Worm (Caenorhabditis elegans) whole organism, L2 larva: ENCODE data around the gene ztf-1.

ENCODE experiments used
- C34F6.9 ChIP-seq: fragments of 150-350 bp; optimal IDR thresholded peaks from 2 replicates; lab custom pipeline; 2014; ENCODE audit warnings: missing biosample characterization, missing genetic modification characterization
- F13H6.1 ChIP-seq: sonication (generic microtip); optimal IDR thresholded peaks from 2 replicates; lab custom pipeline; 2016; ENCODE audit warnings: missing genetic modification characterization, missing compliant biosample characterization
- alr-1 ChIP-seq: fragments of 150-350 bp; optimal IDR thresholded peaks from 2 replicates; lab custom pipeline; 2014; ENCODE audit warnings: missing biosample characterization, missing genetic modification characterization
- blmp-1 ChIP-seq: sonication (generic microtip); optimal IDR thresholded peaks from 2 replicates; lab custom pipeline; 2017; ENCODE audit warnings: missing genetic modification characterization, mild to moderate bottlenecking, missing compliant biosample characterization, antibody characterized with exemption, moderate library complexity; ENCODE audit not compliant: insufficient read depth
- crh-2 ChIP-seq: sonication (generic microtip); optimal IDR thresholded peaks from 2 replicates; lab custom pipeline; 2017; ENCODE audit warnings: missing biosample characterization, missing genetic modification characterization
- dmd-4 ChIP-seq: sonication (generic microtip); optimal IDR thresholded peaks from 2 replicates; lab custom pipeline; 2017; ENCODE audit warnings: missing biosample characterization, missing genetic modification characterization
- fos-1 ChIP-seq: fragments of 150-350 bp; optimal IDR thresholded peaks from 2 replicates; lab custom pipeline; 2014; ENCODE audit warnings: missing biosample characterization, missing genetic modification characterization
- gmeb-1 ChIP-seq: fragments of 150-350 bp; optimal IDR thresholded peaks from 2 replicates; lab custom pipeline; 2014; ENCODE audit warnings: missing biosample characterization, missing genetic modification characterization
- lin-39 ChIP-seq: fragments of 150-350 bp; optimal IDR thresholded peaks from 2 replicates; lab custom pipeline; 2014; ENCODE audit warnings: missing biosample characterization, missing genetic modification reagents, missing genetic modification characterization
- lsy-2 ChIP-seq, 2 experiments: fragments of 150-350 bp in 1 of 2; sonication (generic microtip) in 1 of 2; optimal IDR thresholded peaks; 2 replicates each; lab custom pipeline; 2014 to 2017; ENCODE audit warnings: missing biosample characterization in 2 of 2, missing genetic modification characterization in 2 of 2
- mab-5 ChIP-seq: fragments of 150-350 bp; optimal IDR thresholded peaks from 2 replicates; lab custom pipeline; 2014; ENCODE audit warnings: missing biosample characterization, missing genetic modification characterization
- mdl-1 ChIP-seq, 2 experiments: fragments of 150-350 bp in 1 of 2; sonication (generic microtip) in 1 of 2; optimal IDR thresholded peaks; 2 replicates each; lab custom pipeline; 2017; ENCODE audit warnings: missing biosample characterization in 2 of 2, missing genetic modification characterization in 2 of 2
- nhr-10 ChIP-seq: sonication (generic microtip); optimal IDR thresholded peaks from 2 replicates; lab custom pipeline; 2017; ENCODE audit warnings: missing biosample characterization, missing genetic modification characterization
- nhr-11 ChIP-seq: fragments of 150-350 bp; optimal IDR thresholded peaks from 2 replicates; lab custom pipeline; 2014; ENCODE audit warnings: missing biosample characterization, missing genetic modification characterization
- nhr-129 ChIP-seq: fragments of 150-350 bp; optimal IDR thresholded peaks from 2 replicates; lab custom pipeline; 2014; ENCODE audit warnings: missing biosample characterization, missing genetic modification characterization
- nhr-21 ChIP-seq: fragments of 150-350 bp; optimal IDR thresholded peaks from 2 replicates; lab custom pipeline; 2014; ENCODE audit warnings: missing biosample characterization, missing genetic modification characterization
- nhr-23 ChIP-seq: fragments of 150-350 bp; optimal IDR thresholded peaks from 2 replicates; lab custom pipeline; 2014; ENCODE audit warnings: missing biosample characterization, missing genetic modification reagents, missing genetic modification characterization
- nhr-237 ChIP-seq: fragments of 150-350 bp; optimal IDR thresholded peaks from 2 replicates; lab custom pipeline; 2014; ENCODE audit warnings: missing biosample characterization, missing genetic modification characterization
- nhr-25 ChIP-seq: fragments of 150-350 bp; sonication (generic microtip); optimal IDR thresholded peaks from 3 replicates; lab custom pipeline; 2014; ENCODE audit warnings: missing biosample characterization, missing genetic modification characterization
- sem-4 ChIP-seq: fragments of 150-350 bp; optimal IDR thresholded peaks from 2 replicates; lab custom pipeline; 2014; ENCODE audit warnings: missing biosample characterization, missing genetic modification reagents, missing genetic modification characterization
- sma-3 ChIP-seq: sonication (generic microtip); optimal IDR thresholded peaks from 2 replicates; lab custom pipeline; 2016; ENCODE audit warnings: missing genetic modification reagents, missing genetic modification characterization, missing compliant biosample characterization
- sma-9 ChIP-seq, 2 experiments: fragments of 150-350 bp in 1 of 2; sonication (generic microtip) in 1 of 2; optimal IDR thresholded peaks; 2 replicates each; lab custom pipeline; 2014 to 2016; ENCODE audit warnings: missing genetic modification characterization in 2 of 2, mild to moderate bottlenecking in 1 of 2, missing biosample characterization in 1 of 2, missing compliant biosample characterization in 1 of 2, missing genetic modification reagents in 1 of 2, moderate library complexity in 1 of 2
- snpc-4 ChIP-seq: fragments of 150-350 bp; optimal IDR thresholded peaks from 2 replicates; lab custom pipeline; 2014; ENCODE audit warnings: missing biosample characterization, missing genetic modification characterization
- zag-1 ChIP-seq: fragments of 150-350 bp; optimal IDR thresholded peaks from 2 replicates; lab custom pipeline; 2014; ENCODE audit warnings: missing biosample characterization, missing genetic modification characterization
- ztf-11 ChIP-seq: sonication (generic microtip); optimal IDR thresholded peaks from 2 replicates; lab custom pipeline; 2017; ENCODE audit warnings: missing biosample characterization, missing genetic modification characterization
- ztf-4 ChIP-seq: fragments of 150-350 bp; optimal IDR thresholded peaks from 2 replicates; lab custom pipeline; 2014; ENCODE audit warnings: missing biosample characterization, missing genetic modification characterization

ztf-1 gene

DNA sequence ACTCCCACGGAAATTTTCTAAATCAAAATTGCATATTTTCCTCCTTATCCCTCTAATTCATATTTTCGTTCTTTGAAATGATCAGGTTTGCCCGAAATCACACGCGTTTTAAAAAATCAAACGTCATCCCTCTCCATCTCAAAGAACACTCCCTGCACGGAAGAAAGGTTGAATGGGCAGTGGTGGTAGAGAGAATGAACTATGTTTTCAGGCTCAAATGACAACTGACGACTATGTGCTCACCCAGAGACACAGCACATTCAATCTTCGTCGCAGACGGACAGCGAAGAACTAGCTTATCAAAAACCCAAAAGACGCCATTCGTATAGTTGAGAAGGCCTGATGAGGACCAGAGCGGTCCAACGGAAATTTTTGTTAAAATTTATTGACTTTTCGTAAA, 52.4 kb downstream of the ztf-1 start:
- TF ChIP-seq nhr-129 (tag; lab: Kevin White, UChicago) (peak; percentile 68), mab-5 (no peak), ztf-4 (tag; lab: Kevin White, UChicago) (peak; percentile 32), C34F6.9 (tag; lab: Kevin White, UChicago) (peak; percentile 40), zag-1 (no peak), lsy-2 (tag; optimal IDR thresholded peaks at IDR 0.05; lab: Kevin White, UChicago) (peak in 1 of 2 experiments; percentile 26)

DNA sequence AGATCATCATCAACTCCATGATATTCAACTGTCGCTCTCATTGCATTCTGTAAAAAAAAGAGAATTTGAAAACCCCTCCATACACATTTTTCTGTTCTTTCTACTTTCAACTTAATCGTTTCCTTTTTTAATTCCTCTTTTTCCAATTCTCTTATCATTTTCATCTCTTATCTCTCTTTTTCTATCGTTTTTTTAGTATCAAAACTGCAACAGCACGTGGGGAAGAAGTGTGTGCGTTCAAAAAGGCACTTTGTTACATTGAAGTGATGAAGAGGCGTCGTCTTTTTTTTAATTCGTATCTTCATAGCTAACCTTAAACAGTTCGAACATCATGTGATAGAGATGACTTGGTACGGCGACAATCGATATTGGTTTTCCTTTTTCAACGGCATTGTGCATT, 53.0 kb downstream of the ztf-1 start:
- TF ChIP-seq lsy-2 (tag; optimal IDR thresholded peaks at IDR 0.05; lab: Kevin White, UChicago): peak in 1 of 2 experiments; percentile 32
- TF ChIP-seq gmeb-1 (tag; lab: Kevin White, UChicago): peak; percentile 73
- TF ChIP-seq sma-9 (GFP tag; optimal IDR thresholded peaks at IDR 0.05; lab: Kevin White, UChicago): peak; percentile 95
- TF ChIP-seq sma-9 (tag; optimal IDR thresholded peaks at IDR 0.05; lab: Kevin White, UChicago): no peak
- TF ChIP-seq F13H6.1: peak; percentile 54
- TF ChIP-seq dmd-4 (tag; lab: Kevin White, UChicago): no peak
- TF ChIP-seq nhr-129 (tag; lab: Kevin White, UChicago): peak; percentile 37
- peak; percentile 88 for TF ChIP-seq nhr-25 (tag; lab: Kevin White, UChicago)
- TF ChIP-seq sem-4 (tag; lab: Kevin White, UChicago): peak; percentile 23
- peak; percentile 79 for TF ChIP-seq sma-3 (GFP tag; lab: Kevin White, UChicago)
- no peak for TF ChIP-seq nhr-10
- TF ChIP-seq mdl-1 (tag; optimal IDR thresholded peaks at IDR 0.05; lab: Kevin White, UChicago): peak; percentile 46 to 78
- peak; percentile 75 for TF ChIP-seq nhr-21
- no peak for TF ChIP-seq C34F6.9 (tag; lab: Kevin White, UChicago)
- peak; percentile 84 for TF ChIP-seq crh-2
- peak; percentile 95 for TF ChIP-seq fos-1
- TF ChIP-seq snpc-4 (tag; lab: Kevin White, UChicago): no peak
- TF ChIP-seq blmp-1 (tag; lab: Kevin White, UChicago): peak; percentile 47

DNA sequence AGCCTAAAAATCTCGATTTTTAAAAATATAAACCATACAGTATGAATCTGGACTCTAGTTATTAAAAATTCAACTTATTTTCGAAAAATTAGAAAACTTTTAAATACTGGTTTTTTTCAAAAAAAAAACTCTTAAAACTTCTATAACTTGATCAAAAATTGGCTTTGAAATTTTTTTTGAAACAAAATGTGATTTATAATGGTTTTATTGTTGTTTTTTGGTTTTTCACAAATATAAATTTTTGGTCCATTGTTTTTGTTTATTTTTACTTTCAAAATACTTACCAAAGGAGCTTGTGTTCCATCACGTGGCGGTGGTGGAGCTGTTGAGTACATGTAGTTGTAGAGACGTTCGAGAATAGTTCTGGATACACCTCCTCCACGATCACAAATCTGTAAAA, 53.9 kb downstream of the ztf-1 start:
- TF ChIP-seq nhr-23 (tag; lab: Kevin White, UChicago): no peak
- no peak for TF ChIP-seq dmd-4 (tag; lab: Kevin White, UChicago)
- no peak for TF ChIP-seq sma-3 (GFP tag; lab: Kevin White, UChicago)
- no peak for TF ChIP-seq nhr-21

DNA sequence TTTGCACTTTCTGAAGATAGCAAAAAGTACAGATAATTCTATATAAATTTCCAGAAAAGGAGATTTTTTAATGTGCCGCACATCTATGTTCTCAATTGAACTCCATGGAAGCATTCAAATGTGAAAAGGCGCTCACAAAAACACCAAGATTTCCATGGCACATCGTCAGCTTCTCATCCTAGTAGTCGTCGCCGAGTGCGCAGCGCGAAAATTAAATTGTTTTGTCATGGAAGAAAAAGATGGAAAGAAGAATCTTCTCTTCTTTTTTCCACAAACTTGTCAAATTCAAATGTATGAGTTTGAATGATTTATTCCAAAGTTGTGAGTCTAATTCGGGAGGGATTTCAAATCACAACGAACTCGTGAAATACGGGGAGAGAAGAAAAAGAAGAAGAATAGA, 54.8 kb downstream of the ztf-1 start:
- TF ChIP-seq nhr-237 (no peak), C34F6.9 (tag; lab: Kevin White, UChicago) (peak; percentile 12), dmd-4 (tag; lab: Kevin White, UChicago) (no peak), alr-1 (no peak), lsy-2 (tag; optimal IDR thresholded peaks at IDR 0.05; lab: Kevin White, UChicago) (no peak), lin-39 (no peak), ztf-11 (tag; lab: Kevin White, UChicago) (no peak), nhr-11 (tag; lab: Kevin White, UChicago) (no peak)
